Worm (Caenorhabditis elegans) whole organism, L1 larva: ENCODE data around the gene Y39G8B.2.

ENCODE experiments used
- C04F5.9 ChIP-seq: sonication (generic microtip); optimal IDR thresholded peaks from 2 replicates; lab custom pipeline; 2016; ENCODE audit warnings: missing genetic modification characterization, missing compliant biosample characterization
- C16A3.4 ChIP-seq: fragments of 150-350 bp; optimal IDR thresholded peaks from 2 replicates; lab custom pipeline; 2014; ENCODE audit warnings: missing biosample characterization, missing genetic modification characterization
- F16B12.6 ChIP-seq: fragments of 150-350 bp; optimal IDR thresholded peaks from 2 replicates; lab custom pipeline; 2014; ENCODE audit warnings: missing biosample characterization, missing genetic modification characterization
- aha-1 ChIP-seq: fragments of 150-350 bp; optimal IDR thresholded peaks from 2 replicates; lab custom pipeline; 2014; ENCODE audit warnings: missing biosample characterization, missing genetic modification characterization
- aly-2 ChIP-seq: fragments of 150-350 bp; optimal IDR thresholded peaks from 2 replicates; lab custom pipeline; 2014; ENCODE audit warnings: missing biosample characterization, missing genetic modification characterization
- ama-1 ChIP-seq: fragments of 150-350 bp; optimal IDR thresholded peaks from 2 replicates; lab custom pipeline; 2014
- ceh-63 ChIP-seq: fragments of 200-800 bp; sonication (Bioruptor generic); optimal IDR thresholded peaks from 2 replicates; lab custom pipeline; 2018; ENCODE audit warnings: mild to moderate bottlenecking, missing genetic modification characterization, missing compliant biosample characterization
- ceh-8 ChIP-seq: fragments of 200-800 bp; sonication (Bioruptor generic); optimal IDR thresholded peaks from 2 replicates; lab custom pipeline; 2018; ENCODE audit warnings: mild to moderate bottlenecking, missing genetic modification characterization, moderate library complexity, missing compliant biosample characterization
- ceh-82 ChIP-seq, 3 experiments: fragments of 150-350 bp in 1 of 3; sonication (generic microtip) in 2 of 3; optimal IDR thresholded peaks; 2 replicates each; lab custom pipeline; 2014 to 2017; ENCODE audit warnings: missing biosample characterization in 3 of 3, missing genetic modification characterization in 3 of 3
- ces-1 ChIP-seq: fragments of 150-350 bp; optimal IDR thresholded peaks from 2 replicates; lab custom pipeline; 2014; ENCODE audit warnings: missing biosample characterization, missing genetic modification reagents, missing genetic modification characterization
- efl-1 ChIP-seq, 4 experiments: fragments of 150-350 bp; optimal IDR thresholded peaks in 3 of 4; peaks in 1 of 4; 1 replicate in 1 of 4; 2 replicates in 3 of 4; lab custom pipeline; 2014; ENCODE audit warnings: missing biosample characterization in 2 of 4, missing genetic modification characterization in 2 of 4, missing genetic modification reagents in 2 of 4
- efl-3 ChIP-seq: fragments of 200-800 bp; sonication (Bioruptor generic); optimal IDR thresholded peaks from 2 replicates; lab custom pipeline; 2018; ENCODE audit warnings: mild to moderate bottlenecking, missing genetic modification characterization, missing compliant biosample characterization
- egl-13 ChIP-seq: sonication (generic microtip); optimal IDR thresholded peaks from 2 replicates; lab custom pipeline; 2016; ENCODE audit warnings: missing genotype, missing genetic modification reagents, missing genetic modification characterization, missing compliant biosample characterization
- egl-27 ChIP-seq, 2 experiments: fragments of 150-350 bp in 1 of 2; sonication (generic microtip); optimal IDR thresholded peaks; 3 replicates each; lab custom pipeline; 2017 to 2018; ENCODE audit warnings: missing biosample characterization in 2 of 2, missing genetic modification characterization in 2 of 2, missing genetic modification reagents in 2 of 2
- ets-5 ChIP-seq: fragments of 200-800 bp; sonication (Bioruptor generic); IDR thresholded peaks from 2 replicates; pipeline ENCODE4 v1.3.6; 2022; ENCODE audit warnings: missing genetic modification characterization, missing compliant biosample characterization
- fkh-10 ChIP-seq: sonication (generic microtip); optimal IDR thresholded peaks from 2 replicates; lab custom pipeline; 2017; ENCODE audit warnings: missing biosample characterization, missing genetic modification reagents, missing genetic modification characterization
- fkh-8 ChIP-seq: sonication (generic microtip); optimal IDR thresholded peaks from 2 replicates; lab custom pipeline; 2016; ENCODE audit warnings: mild to moderate bottlenecking, missing genetic modification characterization, missing compliant biosample characterization
- grh-1 ChIP-seq: fragments of 200-800 bp; sonication (Bioruptor generic); IDR thresholded peaks from 2 replicates; pipeline ENCODE4 v1.3.6; 2022; ENCODE audit warnings: missing genetic modification reagents, missing genetic modification characterization, missing compliant biosample characterization
- lin-14 ChIP-seq: fragments of 200-800 bp; sonication (Bioruptor generic); optimal IDR thresholded peaks from 2 replicates; lab custom pipeline; 2018; ENCODE audit warnings: mild to moderate bottlenecking, missing genetic modification characterization, moderate library complexity, missing compliant biosample characterization
- lsy-2 ChIP-seq, 2 experiments: fragments of 150-350 bp; optimal IDR thresholded peaks; 2 replicates each; lab custom pipeline; 2014; ENCODE audit warnings: missing biosample characterization in 2 of 2, missing genetic modification characterization in 2 of 2
- mdl-1 ChIP-seq, 2 experiments: fragments of 150-350 bp; optimal IDR thresholded peaks; 2 replicates each; lab custom pipeline; 2014 to 2017; ENCODE audit warnings: missing biosample characterization in 2 of 2, missing genetic modification characterization in 2 of 2, inconsistent platforms in 1 of 2
- nhr-11 ChIP-seq: fragments of 150-350 bp; optimal IDR thresholded peaks from 2 replicates; lab custom pipeline; 2014; ENCODE audit warnings: missing biosample characterization, missing genetic modification characterization
- nhr-47 ChIP-seq: sonication (generic microtip); optimal IDR thresholded peaks from 2 replicates; lab custom pipeline; 2016; ENCODE audit warnings: mild to moderate bottlenecking, missing genetic modification characterization, moderate library complexity, missing compliant biosample characterization
- nhr-84 ChIP-seq: sonication (generic microtip); optimal IDR thresholded peaks from 2 replicates; lab custom pipeline; 2017; ENCODE audit warnings: missing biosample characterization, missing genetic modification characterization
- nhr-90 ChIP-seq: sonication (generic microtip); optimal IDR thresholded peaks from 2 replicates; lab custom pipeline; 2016; ENCODE audit warnings: mild to moderate bottlenecking, missing genetic modification characterization, missing compliant biosample characterization; ENCODE audit not compliant: poor library complexity
- rnt-1 ChIP-seq: sonication (generic microtip); optimal IDR thresholded peaks from 2 replicates; lab custom pipeline; 2016; ENCODE audit warnings: mild to moderate bottlenecking, missing genetic modification characterization, moderate library complexity, missing compliant biosample characterization
- skn-1 ChIP-seq: fragments of 150-350 bp; optimal IDR thresholded peaks from 2 replicates; lab custom pipeline; 2014; ENCODE audit warnings: missing biosample characterization, missing genetic modification characterization
- snpc-4 ChIP-seq: fragments of 150-350 bp; optimal IDR thresholded peaks from 2 replicates; lab custom pipeline; 2014; ENCODE audit warnings: missing biosample characterization, missing genetic modification characterization
- snu-23 ChIP-seq: sonication (generic microtip); optimal IDR thresholded peaks from 2 replicates; lab custom pipeline; 2016; ENCODE audit warnings: missing genetic modification characterization, missing compliant biosample characterization
- sox-4 ChIP-seq: sonication (generic microtip); optimal IDR thresholded peaks from 2 replicates; lab custom pipeline; 2016; ENCODE audit warnings: missing genetic modification characterization, missing compliant biosample characterization
- unc-130 ChIP-seq: fragments of 150-350 bp; optimal IDR thresholded peaks from 2 replicates; lab custom pipeline; 2017; ENCODE audit warnings: missing biosample characterization, missing genetic modification characterization, inconsistent platforms
- unc-62 ChIP-seq: fragments of 150-350 bp; optimal IDR thresholded peaks from 2 replicates; lab custom pipeline; 2014; ENCODE audit warnings: missing biosample characterization, missing genetic modification reagents, missing genetic modification characterization
- unc-86 ChIP-seq: sonication (generic microtip); optimal IDR thresholded peaks from 2 replicates; lab custom pipeline; 2016; ENCODE audit warnings: missing genetic modification characterization, missing compliant biosample characterization
- vab-15 ChIP-seq: sonication (generic microtip); optimal IDR thresholded peaks from 2 replicates; lab custom pipeline; 2017; ENCODE audit warnings: missing genotype, mild to moderate bottlenecking, missing genetic modification characterization, missing compliant biosample characterization
- xbp-1 ChIP-seq: sonication (generic microtip); optimal IDR thresholded peaks from 2 replicates; lab custom pipeline; 2016; ENCODE audit warnings: missing genetic modification characterization, missing compliant biosample characterization
- zag-1 ChIP-seq: fragments of 150-350 bp; optimal IDR thresholded peaks from 2 replicates; lab custom pipeline; 2014; ENCODE audit warnings: missing biosample characterization, missing genetic modification characterization
- zip-4 ChIP-seq: fragments of 200-800 bp; sonication (Bioruptor generic); optimal IDR thresholded peaks from 2 replicates; lab custom pipeline; 2018; ENCODE audit warnings: mild to moderate bottlenecking, missing genetic modification characterization, moderate library complexity, missing compliant biosample characterization
- ztf-11 ChIP-seq, 2 experiments: sonication (generic microtip); optimal IDR thresholded peaks; 2 replicates each; lab custom pipeline; 2016 to 2017; ENCODE audit warnings: missing genetic modification characterization in 2 of 2, missing biosample characterization in 1 of 2, missing compliant biosample characterization in 1 of 2
- ztf-4 ChIP-seq: fragments of 150-350 bp; optimal IDR thresholded peaks from 2 replicates; lab custom pipeline; 2014; ENCODE audit warnings: missing biosample characterization, missing genetic modification characterization

The Y39G8B.2 gene

ce11 chrII:13973514-13973913 lies 2.5 kb downstream of the Y39G8B.2 start, which contains the start of gene Y39G8B.1 (continued):
- TF ChIP-seq ama-1 = no peak
- no peak for TF ChIP-seq efl-3 (GFP tag; lab: Kevin White, UChicago)
- TF ChIP-seq ztf-4 = no peak
- TF ChIP-seq C04F5.9 (tag; lab: Kevin White, UChicago) = no peak
- no peak for TF ChIP-seq nhr-47 (tag; lab: Kevin White, UChicago)
- TF ChIP-seq lsy-2 (tag; optimal IDR thresholded peaks at IDR 0.05; lab: Kevin White, UChicago) = peak in 1 of 2 experiments; percentile 7
- no peak for TF ChIP-seq rnt-1
- no peak for TF ChIP-seq snpc-4 (tag; lab: Kevin White, UChicago)
- no peak for TF ChIP-seq ceh-82 (tag; optimal IDR thresholded peaks at IDR 0.05; lab: Kevin White, UChicago)
- TF ChIP-seq unc-62 = no peak
- TF ChIP-seq unc-86 (tag; lab: Kevin White, UChicago) = no peak
- no peak for TF ChIP-seq fkh-10 (GFP tag; lab: Kevin White, UChicago)
- TF ChIP-seq ces-1 (GFP tag; lab: Kevin White, UChicago) = no peak
- TF ChIP-seq ceh-63 (GFP tag; lab: Kevin White, UChicago) = no peak
- no peak for TF ChIP-seq egl-27 (tag; optimal IDR thresholded peaks at IDR 0.05; lab: Kevin White, UChicago)
- no peak for TF ChIP-seq nhr-84 (tag; lab: Kevin White, UChicago)
- TF ChIP-seq zip-4 = no peak
- no peak for TF ChIP-seq ztf-11 (tag; optimal IDR thresholded peaks at IDR 0.05; lab: Kevin White, UChicago)
- TF ChIP-seq sox-4 (tag; lab: Kevin White, UChicago) = no peak
- TF ChIP-seq grh-1 = no peak
- TF ChIP-seq egl-13 (tag; lab: Kevin White, UChicago) = no peak
- TF ChIP-seq vab-15 (tag; lab: Kevin White, UChicago) = no peak
- peak; percentile 1 for TF ChIP-seq skn-1 (tag; lab: Kevin White, UChicago)
- TF ChIP-seq zag-1 (tag; lab: Kevin White, UChicago) = no peak
- no peak for TF ChIP-seq mdl-1 (tag; optimal IDR thresholded peaks at IDR 0.05; lab: Kevin White, UChicago)
- TF ChIP-seq F16B12.6 (tag; lab: Kevin White, UChicago) = peak; percentile 35
- TF ChIP-seq fkh-8 (tag; lab: Kevin White, UChicago) = no peak
- TF ChIP-seq, all 84 proteins: peak for 7

ce11 chrII:13972199-13972598 lies 3.8 kb downstream of the Y39G8B.2 start:
- TF ChIP-seq zip-4 = no peak
- TF ChIP-seq lin-14 (GFP tag; lab: Kevin White, UChicago) = no peak
- TF ChIP-seq ets-5 (GFP tag; lab: Robert Waterston, UW) = no peak
- no peak for TF ChIP-seq snu-23 (GFP tag; lab: Kevin White, UChicago)
- no peak for TF ChIP-seq ceh-8 (GFP tag; lab: Kevin White, UChicago)
- no peak for TF ChIP-seq nhr-90
- TF ChIP-seq C04F5.9 (tag; lab: Kevin White, UChicago) = no peak
- TF ChIP-seq xbp-1 (tag; lab: Kevin White, UChicago) = no peak
- TF ChIP-seq aly-2 (tag; lab: Kevin White, UChicago) = no peak

ce11 chrII:13968979-13969378 lies 7.0 kb downstream of the Y39G8B.2 start, which contains the start of gene sre-43:
Gene sre-43, minus strand, starts transcription at chrII:13969079.
- TF ChIP-seq nhr-90 (no peak), efl-1 (optimal IDR thresholded peaks at IDR 0.05; lab: Kevin White, UChicago) (no peak), efl-1 (GFP tag; optimal IDR thresholded peaks at IDR 0.05 in 1 of 2; lab: Kevin White, UChicago) (peak in 1 of 2 experiments; percentile 48)

ce11 chrII:13966242-13966641 lies 9.8 kb downstream of the Y39G8B.2 start, which contains the start of gene W07G1.7:
Gene W07G1.7, minus strand, starts transcription at chrII:13966342.
- TF ChIP-seq ceh-82 (tag; optimal IDR thresholded peaks at IDR 0.05; lab: Kevin White, UChicago) = no peak
- no peak for TF ChIP-seq aha-1
- no peak for TF ChIP-seq ceh-63 (GFP tag; lab: Kevin White, UChicago)
- no peak for TF ChIP-seq nhr-11
- no peak for TF ChIP-seq skn-1 (tag; lab: Kevin White, UChicago)
- TF ChIP-seq unc-86 (tag; lab: Kevin White, UChicago) = no peak
- TF ChIP-seq unc-62 = no peak
- TF ChIP-seq zag-1 (tag; lab: Kevin White, UChicago) = no peak
- TF ChIP-seq zip-4 = no peak
- TF ChIP-seq unc-130 (tag; lab: Kevin White, UChicago) = no peak
- TF ChIP-seq egl-13 (tag; lab: Kevin White, UChicago) = no peak
- no peak for TF ChIP-seq C16A3.4 (tag; lab: Kevin White, UChicago)
